Worm (Caenorhabditis elegans) whole organism, L4/young adult: Measurements from ENCODE around the gene srh-122.

Experiments used
- W03F9.2 ChIP-seq: fragments of 150-350 bp; optimal IDR thresholded peaks from 2 replicates; lab custom pipeline; 2014; ENCODE audit warnings: missing biosample characterization, missing genetic modification characterization
- him-1 ChIP-seq: sonication (generic microtip); optimal IDR thresholded peaks from 2 replicates; lab custom pipeline; 2016; ENCODE audit warnings: missing genotype, missing genetic modification reagents, missing genetic modification characterization, missing compliant biosample characterization

DNA sequence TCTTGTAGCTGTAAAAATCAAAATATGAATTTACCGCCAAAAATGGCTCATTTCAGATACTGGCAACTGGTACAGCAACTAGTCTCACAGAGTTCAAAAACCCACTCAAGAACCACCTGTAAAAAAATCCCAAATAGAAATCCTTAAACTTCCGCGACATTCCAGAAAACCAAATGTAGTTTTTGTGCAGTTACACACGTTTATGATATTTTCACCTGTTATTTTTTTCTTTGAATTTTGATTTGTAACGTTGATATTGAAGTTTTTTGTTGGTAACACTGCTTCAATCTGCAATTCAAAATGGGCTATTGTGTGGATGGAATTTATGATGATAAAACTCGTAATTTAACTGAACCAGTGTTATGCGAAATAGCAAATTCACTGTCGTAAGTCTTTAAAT is 45.0 kb downstream of the srh-122 start, which contains the start of gene srw-113:
- TF ChIP-seq W03F9.2 (tag; lab: Kevin White, UChicago): no peak
- no peak for TF ChIP-seq him-1
